Fruit fly (Drosophila melanogaster) S2 (cell line): ENCODE measurements around the gene CG13405.

Experiments
- CG8478 ChIP-seq: fragments of >200 bp; optimal IDR thresholded peaks from 2 replicates; lab custom pipeline; 2018
- CTCF ChIP-seq, 2 experiments: fragments of >200 bp; optimal IDR thresholded peaks; 2 replicates each; lab custom pipeline; 2018

Gene CG13405

DNA sequence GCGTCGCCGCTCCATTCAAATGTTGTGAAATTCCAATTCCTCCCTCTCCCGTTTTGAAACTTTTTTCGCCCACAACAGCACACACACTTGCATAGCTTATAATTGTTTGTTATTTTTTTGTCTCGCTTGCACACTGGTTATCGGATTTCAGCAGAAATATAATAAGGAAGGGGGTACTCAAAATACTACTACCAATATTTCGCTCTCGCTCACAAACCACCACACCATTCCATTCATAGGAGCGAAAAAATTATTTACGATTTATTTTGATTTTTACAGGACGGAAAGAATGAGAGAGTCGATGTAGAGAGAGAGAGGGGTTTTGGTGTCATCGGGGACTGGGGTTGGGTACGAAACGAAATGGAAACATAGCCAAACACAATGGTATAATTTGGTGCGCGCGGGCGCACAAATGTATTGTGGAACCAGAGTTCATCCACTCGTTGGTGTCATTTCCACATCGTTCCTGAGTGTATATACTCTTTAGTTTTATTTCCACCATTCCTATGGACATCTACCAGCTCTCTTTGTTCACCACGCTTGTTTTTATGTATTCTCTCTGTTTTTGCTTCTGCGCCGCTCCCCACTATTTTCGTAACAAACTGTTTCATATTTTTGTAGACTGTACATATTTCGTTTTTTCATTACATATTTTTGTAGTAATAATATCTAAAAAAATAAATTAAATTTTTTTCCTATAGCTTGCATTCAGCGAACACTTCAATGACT is 34.8 kb downstream of the CG13405 start:
- TF ChIP-seq CTCF (optimal IDR thresholded peaks at IDR 0.05; lab: Kevin White, UChicago), result peak in 1 of 2 experiments; percentile 17
- no peak for TF ChIP-seq CG8478 (lab: Kevin White, UChicago)

DNA sequence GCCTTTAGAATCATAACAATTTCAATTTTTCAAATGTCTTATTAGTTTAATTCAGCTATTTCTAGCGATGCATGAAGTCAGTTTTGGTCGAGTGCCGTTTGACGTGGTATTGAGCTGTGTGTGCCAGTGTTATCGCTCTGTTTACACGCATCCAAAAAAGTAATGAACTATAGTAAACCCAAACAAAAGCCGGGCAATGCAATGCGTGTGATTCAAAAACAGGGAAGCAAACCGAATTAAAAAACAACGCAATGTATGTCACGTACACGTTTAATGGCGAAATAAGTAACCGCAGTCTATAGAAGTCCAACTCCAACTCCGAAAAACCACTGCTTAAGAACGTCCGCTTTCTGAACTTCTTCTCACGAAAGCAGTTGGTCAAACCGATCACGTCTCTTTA is 37.2 kb downstream of the CG13405 start:
- TF ChIP-seq CTCF (optimal IDR thresholded peaks at IDR 0.05; lab: Kevin White, UChicago) (no peak), CG8478 (lab: Kevin White, UChicago) (no peak)

DNA sequence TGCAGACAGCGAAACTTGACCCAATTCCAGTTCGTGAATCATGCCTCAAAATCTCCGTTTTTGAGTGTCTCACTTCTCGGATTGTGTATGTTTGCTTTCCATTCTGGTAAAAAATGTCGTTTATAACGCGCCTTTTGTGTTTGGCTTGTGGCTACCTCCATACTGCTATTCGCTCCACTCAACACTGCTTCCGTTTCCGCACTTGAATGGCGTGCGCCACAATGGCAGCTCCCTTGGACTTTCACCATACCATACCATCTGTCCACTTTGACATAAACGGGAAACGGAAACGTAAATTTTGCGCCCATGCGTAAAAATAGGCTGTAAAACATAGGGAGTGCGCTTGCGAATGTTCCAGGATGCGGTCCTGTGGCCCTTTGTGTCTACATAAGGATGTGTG is 40.5 kb downstream of the CG13405 start:
- TF ChIP-seq CTCF (optimal IDR thresholded peaks at IDR 0.05; lab: Kevin White, UChicago), result no peak
- TF ChIP-seq CG8478 (lab: Kevin White, UChicago), result no peak

DNA sequence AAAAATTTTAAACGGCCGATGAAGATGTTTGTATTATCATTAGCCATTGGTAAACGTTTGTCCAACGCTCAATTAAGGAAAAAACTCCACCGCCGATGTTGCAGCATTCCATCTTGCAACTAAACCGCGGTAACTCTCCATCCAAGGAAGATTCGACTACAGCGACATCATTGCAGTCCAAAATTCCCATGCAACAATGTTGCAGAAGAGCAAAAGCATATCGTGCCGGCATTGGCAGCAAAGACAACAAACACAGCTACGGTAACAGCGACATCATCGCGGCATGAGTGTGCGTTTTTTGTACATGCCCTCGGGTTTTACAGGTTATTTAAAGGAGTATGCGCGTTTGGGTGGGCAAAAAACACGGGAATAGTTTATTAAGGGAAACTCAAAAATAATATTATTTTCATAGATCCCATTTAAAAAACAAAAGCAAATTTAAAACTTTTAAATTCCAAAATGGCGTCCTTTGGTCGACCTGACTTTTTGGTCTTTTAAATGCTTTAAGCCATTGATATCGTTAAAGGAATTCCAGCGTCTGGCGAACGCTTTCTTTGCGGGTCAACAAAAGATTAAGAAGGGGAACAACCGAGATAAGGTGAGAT is 45.4 kb downstream of the CG13405 start:
- TF ChIP-seq CTCF (optimal IDR thresholded peaks at IDR 0.05; lab: Kevin White, UChicago) (no peak), CG8478 (lab: Kevin White, UChicago) (no peak)

DNA sequence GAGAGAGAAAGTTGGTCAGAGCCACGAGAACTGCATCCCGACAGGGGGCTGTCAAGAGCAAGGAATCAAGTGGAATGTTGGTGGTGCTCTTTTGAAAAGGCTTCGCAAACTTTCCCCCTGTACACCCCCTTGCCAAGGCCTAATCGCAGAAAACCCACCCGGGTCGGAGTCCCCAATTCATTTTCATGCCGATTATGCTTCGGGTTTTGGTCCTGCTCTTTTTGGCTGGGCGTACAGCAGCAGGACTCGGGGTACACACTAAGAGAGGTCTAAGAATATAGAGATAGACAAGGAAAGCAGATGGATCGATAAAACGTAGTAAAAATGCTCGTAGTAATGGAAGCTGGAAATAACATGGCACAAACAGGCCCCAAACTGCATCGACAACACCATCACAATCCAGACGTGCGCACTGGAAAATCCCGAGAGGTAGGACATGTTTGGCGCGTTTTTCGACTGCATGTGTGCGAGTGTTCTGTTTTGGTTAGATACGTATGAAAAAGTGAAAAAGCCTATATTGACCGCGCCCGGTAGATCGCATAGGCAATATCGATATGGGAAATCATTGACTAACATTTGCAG is 48.4 kb downstream of the CG13405 start:
- TF ChIP-seq CTCF (optimal IDR thresholded peaks at IDR 0.05; lab: Kevin White, UChicago) (no peak), CG8478 (lab: Kevin White, UChicago) (no peak)

DNA sequence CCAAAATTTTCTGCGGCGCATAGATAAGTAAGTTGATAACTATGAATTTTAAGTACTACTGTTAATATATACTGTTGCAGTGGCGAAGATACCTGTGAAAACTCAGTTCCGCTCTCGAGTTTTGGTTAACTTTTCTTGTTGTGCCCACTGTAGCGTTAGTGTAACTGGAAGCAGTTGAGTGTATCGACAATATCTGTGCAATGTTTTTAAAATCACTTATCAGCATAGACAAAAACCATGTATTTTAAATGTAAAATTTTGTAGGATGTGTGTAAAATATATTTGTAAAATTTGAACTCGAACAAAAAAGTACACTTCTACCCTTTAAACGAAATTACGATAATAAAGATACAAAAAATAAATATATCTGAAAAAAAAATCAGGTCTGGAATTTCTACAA is 49.2 kb downstream of the CG13405 start:
- TF ChIP-seq CTCF (optimal IDR thresholded peaks at IDR 0.05; lab: Kevin White, UChicago) (peak in 1 of 2 experiments; percentile 43), CG8478 (lab: Kevin White, UChicago) (no peak)
